Fruit fly (Drosophila melanogaster) whole organism, embryonic: Measurements from ENCODE around the gene CG8564.

ENCODE experiments used
- Abd-B ChIP-seq: fragments of 200-800 bp; sonication (Bioruptor generic); optimal IDR thresholded peaks from 2 replicates; lab custom pipeline; 2018; ENCODE audit warnings: missing biosample characterization, mild to moderate bottlenecking, missing genetic modification characterization, moderate library complexity
- Adf1 ChIP-seq: fragments of 200-800 bp; sonication (Bioruptor generic); IDR thresholded peaks from 2 replicates; pipeline ENCODE4 v1.3.6; 2022; ENCODE audit warnings: missing biosample characterization, missing genetic modification characterization
- CG12219 ChIP-seq: fragments of 200-800 bp; sonication (Bioruptor generic); optimal IDR thresholded peaks from 3 replicates; lab custom pipeline; 2018; ENCODE audit warnings: missing biosample characterization, mild to moderate bottlenecking, missing genetic modification characterization
- CG13123 ChIP-seq: fragments of 200-800 bp; sonication (Bioruptor generic); optimal IDR thresholded peaks from 2 replicates; lab custom pipeline; 2016; ENCODE audit warnings: missing biosample characterization, missing genetic modification characterization
- CG13287 ChIP-seq: fragments of 200-800 bp; sonication (Bioruptor generic); IDR thresholded peaks from 2 replicates; pipeline ENCODE4 v1.3.6; 2022; ENCODE audit warnings: missing biosample characterization, missing genetic modification characterization; ENCODE audit not compliant: partially characterized antibody
- CG15011 ChIP-seq: fragments of 200-800 bp; sonication (Bioruptor generic); optimal IDR thresholded peaks from 3 replicates; lab custom pipeline; 2018; ENCODE audit warnings: missing biosample characterization, mild to moderate bottlenecking, missing genetic modification characterization
- CG15514 ChIP-seq: fragments of 200-800 bp; sonication (Bioruptor generic); optimal IDR thresholded peaks from 3 replicates; lab custom pipeline; 2017; ENCODE audit warnings: missing biosample characterization, missing genetic modification characterization, mild to moderate bottlenecking, moderate library complexity, missing genetic modification reagents
- CG17359 ChIP-seq: fragments of 200-800 bp; sonication (Bioruptor generic); optimal IDR thresholded peaks from 3 replicates; lab custom pipeline; 2018; ENCODE audit warnings: missing biosample characterization, mild to moderate bottlenecking, missing genetic modification characterization, moderate library complexity
- CG17802 ChIP-seq: fragments of 200-800 bp; sonication (Bioruptor generic); optimal IDR thresholded peaks from 2 replicates; lab custom pipeline; 2018; ENCODE audit warnings: missing biosample characterization, mild to moderate bottlenecking, missing genetic modification characterization, moderate library complexity
- CG17829 ChIP-seq: fragments of 200-800 bp; optimal IDR thresholded peaks from 2 replicates; lab custom pipeline; 2019; ENCODE audit warnings: missing biosample characterization, mild to moderate bottlenecking, missing genetic modification characterization, moderate library complexity
- CG18011 ChIP-seq: fragments of 200-800 bp; sonication (Bioruptor generic); optimal IDR thresholded peaks from 2 replicates; lab custom pipeline; 2017; ENCODE audit warnings: missing biosample characterization, missing genetic modification characterization, mild to moderate bottlenecking, moderate library complexity, missing genotype
- CG2116 ChIP-seq: fragments of 200-800 bp; sonication (Bioruptor generic); optimal IDR thresholded peaks from 3 replicates; lab custom pipeline; 2018; ENCODE audit warnings: missing biosample characterization, mild to moderate bottlenecking, missing genetic modification characterization
- CG31441 ChIP-seq: fragments of 200-800 bp; sonication (Bioruptor generic); IDR thresholded peaks from 2 replicates; pipeline ENCODE4 v1.3.6; 2022; ENCODE audit warnings: missing biosample characterization, missing genetic modification characterization
- CG3281 ChIP-seq: fragments of 200-800 bp; sonication (Bioruptor generic); optimal IDR thresholded peaks from 3 replicates; lab custom pipeline; 2017; ENCODE audit warnings: missing biosample characterization, mild to moderate bottlenecking, missing genetic modification characterization
- CG33213 ChIP-seq: fragments of 200-800 bp; sonication (Bioruptor generic); optimal IDR thresholded peaks from 3 replicates; lab custom pipeline; 2016; ENCODE audit warnings: missing biosample characterization, missing genetic modification characterization
- CG34422 ChIP-seq: fragments of 200-800 bp; sonication (Bioruptor generic); IDR thresholded peaks from 3 replicates; pipeline ENCODE4 v1.3.6; 2022; ENCODE audit warnings: missing biosample characterization, missing genetic modification characterization
- CG4360 ChIP-seq: fragments of 200-800 bp; sonication (Bioruptor generic); IDR thresholded peaks from 2 replicates; pipeline ENCODE4 v1.3.6; 2022; ENCODE audit warnings: missing biosample characterization, missing genetic modification characterization
- CG4424 ChIP-seq: fragments of 200-800 bp; sonication (Bioruptor generic); optimal IDR thresholded peaks from 3 replicates; lab custom pipeline; 2016; ENCODE audit warnings: missing biosample characterization, missing genetic modification characterization
- CG6175 ChIP-seq: fragments of 200-800 bp; sonication (Bioruptor generic); IDR thresholded peaks from 3 replicates; pipeline ENCODE4 v1.3.6; 2022; ENCODE audit warnings: missing biosample characterization, missing genetic modification characterization
- CG6683 ChIP-seq: fragments of 200-800 bp; sonication (Bioruptor generic); optimal IDR thresholded peaks from 2 replicates; lab custom pipeline; 2017; ENCODE audit warnings: missing biosample characterization, mild to moderate bottlenecking, missing genetic modification characterization, missing genetic modification reagents
- CG7839 ChIP-seq: fragments of 200-800 bp; sonication (Bioruptor generic); optimal IDR thresholded peaks from 3 replicates; lab custom pipeline; 2018; ENCODE audit warnings: missing biosample characterization, mild to moderate bottlenecking, missing genetic modification characterization, moderate library complexity
- CG8290 ChIP-seq, 3 experiments: fragments of 200-800 bp; sonication (Bioruptor generic); optimal IDR thresholded peaks; 2 replicates each; lab custom pipeline; 2016 to 2019; ENCODE audit warnings: missing biosample characterization in 3 of 3, missing genetic modification characterization in 3 of 3, mild to moderate bottlenecking in 2 of 3, moderate library complexity in 1 of 3
- CG9727 ChIP-seq: fragments of 200-800 bp; sonication (Bioruptor generic); optimal IDR thresholded peaks from 3 replicates; lab custom pipeline; 2017; ENCODE audit warnings: missing biosample characterization, mild to moderate bottlenecking, missing genetic modification characterization
- Dbx ChIP-seq: fragments of 200-800 bp; sonication (Bioruptor generic); IDR thresholded peaks from 3 replicates; pipeline ENCODE4 v1.3.6; 2022; ENCODE audit warnings: missing biosample characterization, missing genetic modification characterization
- Dip3 ChIP-seq: fragments of 200-800 bp; sonication (Bioruptor generic); optimal IDR thresholded peaks from 3 replicates; lab custom pipeline; 2016; ENCODE audit warnings: missing biosample characterization, missing genetic modification characterization
- HLHmδ ChIP-seq: fragments of 200-800 bp; sonication (Bioruptor generic); optimal IDR thresholded peaks from 2 replicates; lab custom pipeline; 2018; ENCODE audit warnings: missing biosample characterization, mild to moderate bottlenecking, missing genetic modification characterization, moderate library complexity
- Hand ChIP-seq: fragments of 200-800 bp; sonication (Bioruptor generic); optimal IDR thresholded peaks from 2 replicates; lab custom pipeline; 2017; ENCODE audit warnings: mild to moderate bottlenecking, missing biosample characterization, missing genetic modification reagents, missing genetic modification characterization
- MESR4 ChIP-seq: fragments of 200-800 bp; sonication (Bioruptor generic); optimal IDR thresholded peaks from 2 replicates; lab custom pipeline; 2018; ENCODE audit warnings: missing biosample characterization, mild to moderate bottlenecking, missing genetic modification characterization, moderate library complexity
- NC2β ChIP-seq: fragments of 200-800 bp; sonication (Bioruptor generic); optimal IDR thresholded peaks from 2 replicates; lab custom pipeline; 2016; ENCODE audit warnings: missing biosample characterization, missing genetic modification characterization
- NFAT ChIP-seq: fragments of 200-800 bp; sonication (Bioruptor generic); IDR thresholded peaks from 2 replicates; pipeline ENCODE4 v1.3.6; 2022; ENCODE audit warnings: missing biosample characterization, missing genetic modification characterization
- Opbp ChIP-seq: fragments of 200-800 bp; sonication (Bioruptor generic); IDR thresholded peaks from 3 replicates; pipeline ENCODE4 v1.3.6; 2022; ENCODE audit warnings: missing biosample characterization, missing genetic modification characterization; ENCODE audit not compliant: partially characterized antibody
- Stat92E ChIP-seq, 3 experiments: fragments of >200 bp in 2 of 3; fragments of 200-800 bp in 1 of 3; sonication (Bioruptor generic) in 1 of 3; optimal IDR thresholded peaks; 2 replicates each; lab custom pipeline; 2017 to 2019; ENCODE audit warnings: missing biosample characterization in 3 of 3, missing genetic modification characterization in 3 of 3, mild to moderate bottlenecking in 1 of 3, moderate library complexity in 1 of 3
- Vsx1 ChIP-seq: fragments of 200-800 bp; sonication (Bioruptor generic); optimal IDR thresholded peaks from 2 replicates; lab custom pipeline; 2017; ENCODE audit warnings: missing biosample characterization, mild to moderate bottlenecking, missing genetic modification characterization, missing genetic modification reagents
- aop ChIP-seq: fragments of 200-800 bp; sonication (Bioruptor generic); IDR thresholded peaks from 2 replicates; pipeline ENCODE4 v1.3.6; 2022; ENCODE audit warnings: missing biosample characterization, missing genetic modification characterization
- chinmo ChIP-seq: fragments of 200-800 bp; sonication (Bioruptor generic); IDR thresholded peaks from 4 replicates; pipeline ENCODE4 v1.3.6; 2022; ENCODE audit warnings: missing biosample characterization, missing genetic modification characterization; ENCODE audit not compliant: partially characterized antibody
- ewg ChIP-seq: fragments of 200-800 bp; sonication (Bioruptor generic); optimal IDR thresholded peaks from 3 replicates; lab custom pipeline; 2017; ENCODE audit warnings: mild to moderate bottlenecking, missing biosample characterization, missing genetic modification reagents, missing genetic modification characterization
- gce ChIP-seq: fragments of 200-800 bp; sonication (Bioruptor generic); IDR thresholded peaks from 3 replicates; pipeline ENCODE4 v1.3.6; 2022; ENCODE audit warnings: missing biosample characterization, missing genetic modification characterization
- gsb ChIP-seq: fragments of 200-800 bp; sonication (Bioruptor generic); IDR thresholded peaks from 2 replicates; pipeline ENCODE4 v1.3.6; 2022; ENCODE audit warnings: missing biosample characterization, missing genetic modification characterization
- hkb ChIP-seq, 2 experiments: fragments of 200-800 bp in 1 of 2; fragments of >200 bp in 1 of 2; sonication (Bioruptor generic) in 1 of 2; IDR thresholded peaks in 1 of 2; optimal IDR thresholded peaks in 1 of 2; 2 replicates each; pipeline versions ENCODE4 v1.3.6 to Lab custom; 2017 to 2022; ENCODE audit warnings: missing biosample characterization in 1 of 2, missing genetic modification characterization in 1 of 2
- peb ChIP-seq: fragments of 200-800 bp; sonication (Bioruptor generic); IDR thresholded peaks from 2 replicates; pipeline ENCODE4 v1.3.6; 2022; ENCODE audit warnings: missing biosample characterization, missing genetic modification characterization
- rib ChIP-seq: fragments of 200-800 bp; sonication (Bioruptor generic); IDR thresholded peaks from 2 replicates; pipeline ENCODE4 v1.3.6; 2022; ENCODE audit warnings: missing biosample characterization, missing genetic modification characterization
- shn ChIP-seq: fragments of 200-800 bp; sonication (Bioruptor generic); optimal IDR thresholded peaks from 3 replicates; lab custom pipeline; 2016; ENCODE audit warnings: missing biosample characterization, missing genetic modification characterization
- sob ChIP-seq: fragments of 200-800 bp; sonication (Bioruptor generic); IDR thresholded peaks from 2 replicates; pipeline ENCODE4 v1.3.6; 2022; ENCODE audit warnings: missing biosample characterization, missing genetic modification characterization
- sr ChIP-seq: fragments of 200-800 bp; sonication (Bioruptor generic); IDR thresholded peaks from 3 replicates; pipeline ENCODE4 v1.3.6; 2022; ENCODE audit warnings: missing biosample characterization, missing genetic modification characterization
- sug ChIP-seq: fragments of 200-800 bp; optimal IDR thresholded peaks from 2 replicates; lab custom pipeline; 2019; ENCODE audit warnings: missing biosample characterization, mild to moderate bottlenecking, missing genetic modification characterization, moderate library complexity
- trh ChIP-seq: fragments of 200-800 bp; sonication (Bioruptor generic); optimal IDR thresholded peaks from 2 replicates; lab custom pipeline; 2016; ENCODE audit warnings: missing biosample characterization, missing genetic modification characterization
- z ChIP-seq: fragments of 200-800 bp; sonication (Bioruptor generic); IDR thresholded peaks from 3 replicates; pipeline ENCODE4 v1.3.6; 2022; ENCODE audit warnings: missing biosample characterization, missing genetic modification characterization
- zf30C ChIP-seq: fragments of 200-800 bp; sonication (Bioruptor generic); optimal IDR thresholded peaks from 3 replicates; lab custom pipeline; 2018; ENCODE audit warnings: missing biosample characterization, mild to moderate bottlenecking, missing genetic modification characterization

CG8564 gene

DNA sequence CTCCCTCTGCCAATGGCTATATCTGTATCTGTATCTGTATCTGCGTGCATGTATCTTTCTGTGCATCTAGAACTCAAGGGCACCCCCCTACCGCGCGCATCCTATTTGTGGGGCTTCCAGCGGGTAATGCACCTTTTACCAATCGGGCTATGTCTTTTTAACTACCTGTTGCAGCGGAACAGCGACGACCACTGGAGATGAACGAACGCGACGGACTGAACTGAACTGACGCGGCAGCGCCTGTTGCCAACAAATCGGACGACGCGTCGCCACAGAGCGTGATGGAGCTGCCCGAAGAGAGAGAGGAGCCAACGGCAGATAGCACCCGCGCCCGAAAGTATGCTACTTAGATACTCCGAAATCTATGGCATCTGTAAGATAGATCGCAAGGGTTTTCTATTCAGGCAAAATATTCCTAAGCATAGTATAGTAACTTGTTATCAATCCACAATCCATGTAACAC lies 42.7 kb downstream of the CG8564 start, which contains the start of gene Cln7 (continued):
- TF ChIP-seq CG15514 (peak; percentile 51), MESR4 (GFP tag; lab: Kevin White, UChicago) (peak; percentile 72), CG4424 (GFP tag; lab: Kevin White, UChicago) (no peak), z (GFP tag; lab: Robert Waterston, UW) (0 out of 3 replicates have a peak, but pooled peaks have one; percentile 59), CG6175 (GFP tag; lab: Robert Waterston, UW) (peak; percentile 29; the same call in 1 of the 3 replicates), CG34422 (GFP tag; lab: Robert Waterston, UW) (peak; percentile 52; the same call in 1 of the 3 replicates), chinmo (GFP tag; lab: Robert Waterston, UW) (peak; percentile 87; the same call in 2 of the 4 replicates), CG31441 (GFP tag; lab: Robert Waterston, UW) (peak; percentile 38; the same call in 1 of the 2 replicates), sob (peak; percentile 35; the same call in 1 of the 2 replicates), trh (no peak), Stat92E (GFP tag; optimal IDR thresholded peaks at IDR 0.05; lab: Kevin White, UChicago) (peak in 1 of 3 experiments; percentile 88), Dbx (peak; percentile 58; the same call in 1 of the 3 replicates), CG6683 (peak; percentile 2), CG12219 (GFP tag; lab: Kevin White, UChicago) (peak; percentile 16), Abd-B (no peak), ewg (GFP tag; lab: Kevin White, UChicago) (no peak), CG7839 (tag; lab: Kevin White, UChicago) (peak; percentile 25), hkb (optimal IDR thresholded peaks at IDR 0.05; lab: Kevin White, UChicago) (no peak), hkb (GFP tag; IDR thresholded peaks at IDR 0.05; lab: Robert Waterston, UW) (peak; percentile 58), CG17359 (tag; lab: Kevin White, UChicago) (peak; percentile 31), zf30C (GFP tag; lab: Kevin White, UChicago) (no peak), CG4360 (0 out of 2 replicates have a peak, but pooled peaks have one; percentile 9), Hand (GFP tag; lab: Kevin White, UChicago) (peak; percentile 62), HLHmδ (GFP tag; lab: Kevin White, UChicago) (peak; percentile 80), CG8290 (GFP tag; optimal IDR thresholded peaks at IDR 0.05; lab: Kevin White, UChicago) (peak; percentile 73), CG8290 (tag; optimal IDR thresholded peaks at IDR 0.05; lab: Kevin White, UChicago) (peak; percentile 73 to 93), CG33213 (GFP tag; lab: Kevin White, UChicago) (no peak), Vsx1 (no peak), CG3281 (GFP tag; lab: Kevin White, UChicago) (peak; percentile 64), aop (0 out of 2 replicates have a peak, but pooled peaks have one; percentile 24), gce (GFP tag; lab: Robert Waterston, UW) (peak; percentile 66; the same call in 1 of the 3 replicates), CG18011 (GFP tag; lab: Kevin White, UChicago) (no peak), sug (peak; percentile 52), Dip3 (no peak), gsb (GFP tag; lab: Robert Waterston, UW) (peak; percentile 35; the same call in 1 of the 2 replicates), peb (no peak), NFAT (GFP tag; lab: Robert Waterston, UW) (peak; percentile 50; the same call in 1 of the 2 replicates), CG2116 (GFP tag; lab: Kevin White, UChicago) (peak; percentile 5), sr (peak; percentile 44; the same call in 1 of the 3 replicates), Opbp (peak; percentile 67; the same call in 2 of the 3 replicates), CG17829 (tag; lab: Kevin White, UChicago) (peak; percentile 43), NC2β (GFP tag; lab: Kevin White, UChicago) (no peak), CG13123 (GFP tag; lab: Kevin White, UChicago) (no peak), CG13287 (GFP tag; lab: Robert Waterston, UW) (0 out of 2 replicates have a peak, but pooled peaks have one; percentile 42), Adf1 (GFP tag; lab: Robert Waterston, UW) (peak; percentile 85), shn (GFP tag; lab: Kevin White, UChicago) (no peak), CG9727 (GFP tag; lab: Kevin White, UChicago) (peak; percentile 40), rib (GFP tag; lab: Robert Waterston, UW) (peak; percentile 43; the same call in 1 of the 2 replicates), CG15011 (GFP tag; lab: Kevin White, UChicago) (no peak), CG17802 (no peak)
